Fruit fly (Drosophila melanogaster): ENCODE results near the gene Gas41.
A peak's percentile ranks its signal among the peaks of the same experiment; 100 is the strongest.

Gas41 gene

dm6 chr2L:6907761-6908160, 42.2 kb downstream of the Gas41 start, which contains the start of the genes Polr1F and Rat1 (continued):
- TF ChIP-seq CG4820 (GFP tag; optimal IDR thresholded peaks at IDR 0.05) (peak; percentile 4), CG14710 (tag; optimal IDR thresholded peaks at IDR 0.05) (peak; percentile 75), Ptx1 (GFP tag; IDR thresholded peaks at IDR 0.05) (no peak), bab2 (GFP tag; optimal IDR thresholded peaks at IDR 0.05) (no peak), CG30403 (GFP tag; optimal IDR thresholded peaks at IDR 0.05) (peak; percentile 55), D19A (tag; optimal IDR thresholded peaks at IDR 0.05) (no peak), Pdp1 (GFP tag; optimal IDR thresholded peaks at IDR 0.05) (peak; percentile 5 to 45), ttk (GFP tag; IDR thresholded peaks at IDR 0.05) (no peak), CG15696 (tag; optimal IDR thresholded peaks at IDR 0.05) (peak; percentile 23), usp (GFP tag; optimal IDR thresholded peaks at IDR 0.05) (no peak), tna (GFP tag; IDR thresholded peaks at IDR 0.05; ENCODE audit: partially characterized antibody) (no peak), slbo (GFP tag; IDR thresholded peaks at IDR 0.05) (peak; percentile 35; the same call in 1 of the 2 replicates), crol (GFP tag; IDR thresholded peaks at IDR 0.05) (no peak), schlank (tag; optimal IDR thresholded peaks at IDR 0.05) (no peak), pum (GFP tag; optimal IDR thresholded peaks at IDR 0.05) (no peak), CG1233 (GFP tag; optimal IDR thresholded peaks at IDR 0.05) (no peak)

All from whole organism, embryonic.